Worm (Caenorhabditis elegans) whole organism, L2 larva: ENCODE measurements around the gene F33A8.7.

ENCODE experiments used
- aly-2 ChIP-seq: fragments of 150-350 bp; optimal IDR thresholded peaks from 2 replicates; lab custom pipeline; 2014; ENCODE audit warnings: missing biosample characterization, missing genetic modification characterization
- elt-1 ChIP-seq: fragments of 150-350 bp; optimal IDR thresholded peaks from 2 replicates; lab custom pipeline; 2014; ENCODE audit warnings: missing biosample characterization, missing genetic modification characterization
- elt-3 ChIP-seq: sonication (generic microtip); optimal IDR thresholded peaks from 2 replicates; lab custom pipeline; 2017; ENCODE audit warnings: missing biosample characterization, missing genetic modification characterization
- lin-13 ChIP-seq: fragments of 150-350 bp; optimal IDR thresholded peaks from 2 replicates; lab custom pipeline; 2014; ENCODE audit warnings: missing biosample characterization, missing genetic modification reagents, missing genetic modification characterization
- lsy-2 ChIP-seq, 2 experiments: fragments of 150-350 bp in 1 of 2; sonication (generic microtip) in 1 of 2; optimal IDR thresholded peaks; 2 replicates each; lab custom pipeline; 2014 to 2017; ENCODE audit warnings: missing biosample characterization in 2 of 2, missing genetic modification characterization in 2 of 2
- mdl-1 ChIP-seq, 2 experiments: fragments of 150-350 bp in 1 of 2; sonication (generic microtip) in 1 of 2; optimal IDR thresholded peaks; 2 replicates each; lab custom pipeline; 2017; ENCODE audit warnings: missing biosample characterization in 2 of 2, missing genetic modification characterization in 2 of 2
- nhr-10 ChIP-seq: sonication (generic microtip); optimal IDR thresholded peaks from 2 replicates; lab custom pipeline; 2017; ENCODE audit warnings: missing biosample characterization, missing genetic modification characterization
- nhr-12 ChIP-seq: fragments of 150-350 bp; optimal IDR thresholded peaks from 2 replicates; lab custom pipeline; 2014; ENCODE audit warnings: missing biosample characterization, missing genetic modification characterization
- nhr-25 ChIP-seq: fragments of 150-350 bp; sonication (generic microtip); optimal IDR thresholded peaks from 3 replicates; lab custom pipeline; 2014; ENCODE audit warnings: missing biosample characterization, missing genetic modification characterization
- nhr-77 ChIP-seq: fragments of 150-350 bp; optimal IDR thresholded peaks from 2 replicates; lab custom pipeline; 2014; ENCODE audit warnings: missing biosample characterization, missing genetic modification characterization
- peb-1 ChIP-seq: fragments of 150-350 bp; optimal IDR thresholded peaks from 2 replicates; lab custom pipeline; 2014; ENCODE audit warnings: missing biosample characterization, missing genetic modification characterization
- snpc-4 ChIP-seq: fragments of 150-350 bp; optimal IDR thresholded peaks from 2 replicates; lab custom pipeline; 2014; ENCODE audit warnings: missing biosample characterization, missing genetic modification characterization
- zag-1 ChIP-seq: fragments of 150-350 bp; optimal IDR thresholded peaks from 2 replicates; lab custom pipeline; 2014; ENCODE audit warnings: missing biosample characterization, missing genetic modification characterization
- ztf-11 ChIP-seq: sonication (generic microtip); optimal IDR thresholded peaks from 2 replicates; lab custom pipeline; 2017; ENCODE audit warnings: missing biosample characterization, missing genetic modification characterization

DNA sequence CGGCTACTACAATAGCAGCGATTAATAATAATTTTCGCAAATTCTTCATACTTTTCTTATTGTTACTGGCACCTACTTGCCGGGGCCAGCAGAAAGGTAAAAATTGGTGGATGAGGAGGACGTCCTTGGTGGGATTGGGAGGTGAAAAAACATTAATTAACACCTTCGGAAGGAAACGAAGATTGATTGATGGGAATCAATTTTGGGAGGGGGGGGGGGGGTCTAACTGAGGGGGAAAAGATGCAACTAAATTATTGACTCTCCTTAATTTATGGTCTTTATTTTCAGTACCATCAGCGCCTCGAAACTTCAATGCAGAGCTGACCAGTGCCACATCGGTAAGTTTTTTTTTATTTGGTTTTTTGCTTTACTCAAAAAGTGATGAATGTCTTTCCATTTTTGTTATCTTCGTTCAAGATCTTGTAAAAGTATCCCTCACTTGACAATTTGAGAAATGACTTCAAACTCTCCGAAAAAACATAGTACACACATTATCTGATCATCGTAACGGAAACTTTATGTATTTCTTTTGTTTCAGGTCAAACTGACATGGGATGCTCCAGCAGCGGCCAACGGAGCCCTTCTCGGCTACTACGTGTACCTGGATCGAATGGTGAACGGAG, 31.7 kb downstream of the F33A8.7 start:
- TF ChIP-seq snpc-4 (tag; lab: Kevin White, UChicago): no peak
- no peak for TF ChIP-seq elt-1 (tag; lab: Kevin White, UChicago)
- no peak for TF ChIP-seq elt-3 (tag; lab: Kevin White, UChicago)
- TF ChIP-seq nhr-77 (tag; lab: Kevin White, UChicago): no peak
- TF ChIP-seq mdl-1 (tag; optimal IDR thresholded peaks at IDR 0.05; lab: Kevin White, UChicago): no peak
- TF ChIP-seq peb-1 (tag; lab: Kevin White, UChicago): no peak
- no peak for TF ChIP-seq zag-1 (tag; lab: Kevin White, UChicago)
- no peak for TF ChIP-seq ztf-11 (tag; lab: Kevin White, UChicago)
- TF ChIP-seq aly-2 (tag; lab: Kevin White, UChicago): no peak
- no peak for TF ChIP-seq lsy-2 (tag; optimal IDR thresholded peaks at IDR 0.05; lab: Kevin White, UChicago)
- no peak for TF ChIP-seq lin-13 (GFP tag; lab: Kevin White, UChicago)
- TF ChIP-seq nhr-25: no peak
- no peak for TF ChIP-seq nhr-10 (tag; lab: Kevin White, UChicago)
- TF ChIP-seq nhr-12: no peak
